Worm (Caenorhabditis elegans): ENCODE measurements around the gene F29G6.1.

DNA sequence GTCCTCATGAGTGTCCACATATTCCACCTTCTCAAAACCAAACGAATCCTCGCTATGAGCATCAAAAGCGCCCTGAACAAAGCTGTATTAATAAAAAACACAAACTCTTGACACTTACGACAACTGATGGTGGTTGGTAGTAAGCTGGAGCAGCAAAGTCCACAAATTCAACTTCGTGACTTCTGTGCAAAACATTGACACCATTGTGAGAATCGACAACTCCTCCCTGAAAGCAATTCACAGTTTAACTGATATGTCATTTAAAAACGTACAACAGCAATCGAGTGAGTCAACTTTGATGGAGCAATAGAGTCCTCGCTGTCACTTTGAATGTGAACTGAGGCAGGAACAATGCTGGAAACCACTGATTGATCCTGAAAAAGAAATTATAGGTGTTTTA, 15.4 kb downstream of the F29G6.1 start:
- TF ChIP-seq R02D3.7 (tag; optimal IDR thresholded peaks at IDR 0.05), result no peak
- TF ChIP-seq dpl-1 (GFP tag; optimal IDR thresholded peaks at IDR 0.05), result no peak
- no peak for TF ChIP-seq mxl-2 (GFP tag; conservative IDR thresholded peaks at IDR 0.05)
- no peak for TF ChIP-seq F49E8.2 (tag; optimal IDR thresholded peaks at IDR 0.05; ENCODE audit: borderline replicate concordance)
- TF ChIP-seq unc-62 (GFP tag; optimal IDR thresholded peaks at IDR 0.05 in 1 of 2), result peak in 1 of 2 experiments; percentile 90
- no peak for TF ChIP-seq unc-62 (tag; optimal IDR thresholded peaks at IDR 0.05)
- TF ChIP-seq ceh-28 (tag; optimal IDR thresholded peaks at IDR 0.05), result no peak
- no peak for TF ChIP-seq nhr-76 (tag; optimal IDR thresholded peaks at IDR 0.05)
- TF ChIP-seq gei-8 (GFP tag; optimal IDR thresholded peaks at IDR 0.05), result no peak
- no peak for TF ChIP-seq nhr-237 (tag; optimal IDR thresholded peaks at IDR 0.05)

All from whole organism, L4 larva.